Worm (Caenorhabditis elegans) whole organism, early embryonic: ENCODE data around the gene twk-46.

Source experiments
- B0310.2 ChIP-seq: sonication (generic microtip); optimal IDR thresholded peaks from 2 replicates; lab custom pipeline; 2016; ENCODE audit warnings: mild to moderate bottlenecking, missing genetic modification characterization, missing compliant biosample characterization
- F13C5.2 ChIP-seq: sonication (generic microtip); optimal IDR thresholded peaks from 2 replicates; lab custom pipeline; 2017; ENCODE audit warnings: mild to moderate bottlenecking, missing genetic modification characterization, inconsistent platforms, missing compliant biosample characterization
- aly-1 ChIP-seq: sonication (generic microtip); optimal IDR thresholded peaks from 2 replicates; lab custom pipeline; 2016; ENCODE audit warnings: missing genetic modification characterization, missing compliant biosample characterization
- ama-1 ChIP-seq: fragments of 150-350 bp; optimal IDR thresholded peaks from 2 replicates; lab custom pipeline; 2014
- ceh-13 ChIP-seq: fragments of 200-800 bp; sonication (Bioruptor generic); optimal IDR thresholded peaks from 2 replicates; lab custom pipeline; 2018; ENCODE audit warnings: mild to moderate bottlenecking, missing genetic modification characterization, missing compliant biosample characterization
- ceh-36 ChIP-seq: sonication (generic microtip); optimal IDR thresholded peaks from 2 replicates; lab custom pipeline; 2016; ENCODE audit warnings: missing genetic modification characterization, inconsistent platforms, missing compliant biosample characterization
- ets-7 ChIP-seq: sonication (generic microtip); optimal IDR thresholded peaks from 2 replicates; lab custom pipeline; 2016; ENCODE audit warnings: missing genotype, missing genetic modification characterization, missing compliant biosample characterization
- flt-1 ChIP-seq: fragments of 200-800 bp; sonication (Bioruptor generic); IDR thresholded peaks from 2 replicates; pipeline ENCODE4 v1.3.6; 2022; ENCODE audit warnings: missing genetic modification characterization, missing compliant biosample characterization
- hmbx-1 ChIP-seq: sonication (generic microtip); optimal IDR thresholded peaks from 2 replicates; lab custom pipeline; 2016; ENCODE audit warnings: mild to moderate bottlenecking, missing genetic modification characterization, missing compliant biosample characterization
- hmg-4 ChIP-seq: fragments of 200-800 bp; sonication (Bioruptor generic); optimal IDR thresholded peaks from 2 replicates; lab custom pipeline; 2018; ENCODE audit warnings: mild to moderate bottlenecking, missing genetic modification characterization, missing compliant biosample characterization
- hnd-1 ChIP-seq: sonication (generic microtip); optimal IDR thresholded peaks from 2 replicates; lab custom pipeline; 2016; ENCODE audit warnings: missing genetic modification characterization, missing compliant biosample characterization
- pes-1 ChIP-seq: fragments of 200-800 bp; sonication (Bioruptor generic); IDR thresholded peaks from 2 replicates; pipeline ENCODE4 v1.3.6; 2022; ENCODE audit warnings: missing genetic modification reagents, missing genetic modification characterization, missing compliant biosample characterization
- scrt-1 ChIP-seq: fragments of 200-800 bp; sonication (Bioruptor generic); IDR thresholded peaks from 2 replicates; pipeline ENCODE4 v1.3.6; 2022; ENCODE audit warnings: missing genetic modification characterization, missing compliant biosample characterization
- sea-1 ChIP-seq: fragments of 200-800 bp; sonication (Bioruptor generic); conservative IDR thresholded peaks from 2 replicates; pipeline ENCODE4 v1.3.6; 2022; ENCODE audit warnings: missing genetic modification characterization, missing compliant biosample characterization
- tbx-11 ChIP-seq: fragments of 200-800 bp; sonication (Bioruptor generic); IDR thresholded peaks from 2 replicates; pipeline ENCODE4 v1.3.6; 2022; ENCODE audit warnings: missing genetic modification characterization, missing compliant biosample characterization
- tbx-37 ChIP-seq: fragments of 200-800 bp; sonication (Bioruptor generic); conservative IDR thresholded peaks from 2 replicates; pipeline ENCODE4 v1.3.6; 2022; ENCODE audit warnings: missing genetic modification reagents, missing genetic modification characterization, missing compliant biosample characterization
- tra-4 ChIP-seq: sonication (generic microtip); optimal IDR thresholded peaks from 2 replicates; lab custom pipeline; 2017; ENCODE audit warnings: missing genetic modification characterization, missing compliant biosample characterization

Gene twk-46

DNA sequence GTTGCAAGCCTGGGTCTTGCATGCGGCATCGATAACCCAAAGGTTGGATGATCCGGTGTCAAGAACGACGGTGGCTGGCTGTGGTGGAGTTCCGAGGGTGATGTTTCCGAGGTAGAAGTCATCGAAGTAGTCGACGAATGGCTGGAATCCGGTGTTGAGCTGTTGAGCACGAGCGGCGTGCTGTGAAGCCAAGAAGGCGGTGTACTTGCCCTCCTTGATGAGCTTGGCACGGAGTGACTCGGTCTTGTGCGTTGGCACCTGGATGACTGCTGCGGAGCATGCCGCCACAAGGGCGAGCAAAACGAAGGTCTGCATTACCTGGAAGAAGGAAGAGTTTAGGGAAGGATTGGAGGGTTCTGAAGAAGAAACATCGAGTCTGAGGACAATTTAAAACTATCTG is 9.5 kb upstream of the twk-46 start, which contains the start of gene asp-1:
asp-1 (minus strand) TSS at position 315 of the 400 bp plus-strand sequence.
- no peak for TF ChIP-seq ama-1 (lab: Kevin White, UChicago)
- TF ChIP-seq hnd-1, result no peak
- no peak for TF ChIP-seq ets-7 (tag; lab: Kevin White, UChicago)
- no peak for TF ChIP-seq ceh-13 (GFP tag; lab: Kevin White, UChicago)
- TF ChIP-seq F13C5.2, result no peak
- no peak for TF ChIP-seq ceh-36 (tag; lab: Kevin White, UChicago)
- TF ChIP-seq tra-4 (tag; lab: Kevin White, UChicago), result no peak
- no peak for TF ChIP-seq pes-1 (GFP tag; lab: Robert Waterston, UW)
- TF ChIP-seq hmg-4 (GFP tag; lab: Kevin White, UChicago), result no peak

DNA sequence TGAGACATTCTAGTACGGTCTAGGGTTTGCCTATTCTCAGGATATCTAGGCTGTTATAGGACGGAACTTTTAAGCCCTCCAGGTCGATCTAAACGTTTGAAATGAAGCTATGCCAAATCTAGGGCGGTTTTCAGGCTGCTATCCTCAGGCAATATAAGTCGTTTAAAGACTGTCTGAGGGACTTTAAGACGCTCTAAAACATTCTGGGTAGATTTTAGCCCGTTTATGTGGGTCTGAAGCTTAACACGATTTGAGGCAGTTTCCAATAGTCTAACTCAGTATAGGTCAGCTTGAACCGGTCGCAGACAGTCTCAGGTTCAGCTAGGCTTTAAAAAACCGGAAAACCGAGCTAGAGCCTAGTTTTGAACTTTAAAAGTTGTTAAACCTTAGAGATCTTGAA is 9.1 kb upstream of the twk-46 start:
- no peak for TF ChIP-seq F13C5.2
- no peak for TF ChIP-seq hnd-1
- TF ChIP-seq ets-7 (tag; lab: Kevin White, UChicago), result no peak
- no peak for TF ChIP-seq tbx-37 (GFP tag; lab: Robert Waterston, UW)
- TF ChIP-seq tbx-11 (GFP tag; lab: Robert Waterston, UW), result no peak
- no peak for TF ChIP-seq tra-4 (tag; lab: Kevin White, UChicago)
- no peak for TF ChIP-seq aly-1 (tag; lab: Kevin White, UChicago)

DNA sequence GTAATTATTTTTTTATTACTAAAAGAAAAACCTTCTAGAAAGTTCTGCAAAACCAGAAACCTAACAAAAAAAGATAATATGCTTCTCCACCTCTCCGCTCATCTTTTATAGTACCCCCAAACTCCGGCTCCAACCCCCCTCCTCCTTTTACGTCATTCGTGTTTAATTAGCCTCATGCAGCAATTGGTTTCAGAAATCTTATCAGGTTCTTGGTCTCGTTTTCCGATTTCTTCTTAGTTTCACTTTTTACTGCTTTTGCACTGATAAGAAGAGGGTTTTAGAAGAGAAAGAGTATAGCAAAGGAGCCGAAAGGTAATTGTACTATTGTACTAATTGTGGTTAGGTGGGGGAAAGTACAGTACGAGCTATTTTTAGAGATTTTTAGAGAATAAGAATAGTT is 8.5 kb upstream of the twk-46 start:
- TF ChIP-seq ceh-13 (GFP tag; lab: Kevin White, UChicago) (no peak), tra-4 (tag; lab: Kevin White, UChicago) (no peak), sea-1 (GFP tag; lab: Robert Waterston, UW) (no peak), F13C5.2 (no peak), tbx-37 (GFP tag; lab: Robert Waterston, UW) (no peak), ama-1 (lab: Kevin White, UChicago) (no peak), B0310.2 (no peak), tbx-11 (GFP tag; lab: Robert Waterston, UW) (no peak), scrt-1 (no peak), hnd-1 (no peak), aly-1 (tag; lab: Kevin White, UChicago) (no peak), hmbx-1 (tag; lab: Kevin White, UChicago) (no peak), hmg-4 (GFP tag; lab: Kevin White, UChicago) (no peak), flt-1 (GFP tag; lab: Robert Waterston, UW) (no peak), ceh-36 (tag; lab: Kevin White, UChicago) (no peak), ets-7 (tag; lab: Kevin White, UChicago) (no peak), pes-1 (GFP tag; lab: Robert Waterston, UW) (no peak)

DNA sequence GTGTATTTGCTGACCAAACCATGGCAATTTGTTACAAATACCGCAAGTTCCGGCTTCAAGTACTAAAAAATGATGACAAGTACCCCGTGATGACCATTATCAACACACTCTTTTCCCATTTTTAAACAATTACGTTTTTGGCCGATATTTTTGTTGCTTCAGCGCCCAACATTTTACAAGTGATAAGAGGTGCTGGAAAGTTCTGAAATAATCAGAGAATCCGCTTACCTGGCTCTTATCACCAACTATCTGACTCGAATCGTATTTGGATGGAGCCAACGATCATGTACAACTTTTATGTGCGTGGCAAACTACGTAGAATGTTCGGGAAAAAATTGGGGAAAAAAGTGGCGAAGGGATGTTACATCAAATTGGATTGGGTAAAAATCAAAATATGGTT is 6.7 kb upstream of the twk-46 start:
- TF ChIP-seq ets-7 (tag; lab: Kevin White, UChicago), result no peak

DNA sequence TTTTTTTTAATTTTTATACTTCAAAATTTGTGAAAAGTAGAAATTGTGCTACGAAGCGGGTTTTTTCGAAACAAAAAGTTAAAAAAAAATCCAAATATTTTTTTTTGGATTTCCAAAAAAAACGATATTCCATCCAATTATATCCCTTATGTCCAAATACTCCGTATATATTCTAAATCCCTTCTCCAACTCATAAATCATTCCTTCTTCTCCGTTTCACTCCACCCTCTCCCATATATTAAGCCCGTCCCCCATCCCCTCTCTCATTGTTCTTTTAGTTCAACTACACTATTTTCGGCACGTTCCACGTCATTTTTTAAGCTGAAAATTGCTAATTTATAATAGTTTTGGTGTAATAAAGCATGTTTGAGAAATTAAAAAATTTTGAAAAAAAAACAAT is 2.4 kb upstream of the twk-46 start:
- no peak for TF ChIP-seq hnd-1
- no peak for TF ChIP-seq aly-1 (tag; lab: Kevin White, UChicago)
- TF ChIP-seq sea-1 (GFP tag; lab: Robert Waterston, UW), result no peak
- no peak for TF ChIP-seq ceh-36 (tag; lab: Kevin White, UChicago)
- no peak for TF ChIP-seq hmg-4 (GFP tag; lab: Kevin White, UChicago)
- TF ChIP-seq flt-1 (GFP tag; lab: Robert Waterston, UW), result no peak

DNA sequence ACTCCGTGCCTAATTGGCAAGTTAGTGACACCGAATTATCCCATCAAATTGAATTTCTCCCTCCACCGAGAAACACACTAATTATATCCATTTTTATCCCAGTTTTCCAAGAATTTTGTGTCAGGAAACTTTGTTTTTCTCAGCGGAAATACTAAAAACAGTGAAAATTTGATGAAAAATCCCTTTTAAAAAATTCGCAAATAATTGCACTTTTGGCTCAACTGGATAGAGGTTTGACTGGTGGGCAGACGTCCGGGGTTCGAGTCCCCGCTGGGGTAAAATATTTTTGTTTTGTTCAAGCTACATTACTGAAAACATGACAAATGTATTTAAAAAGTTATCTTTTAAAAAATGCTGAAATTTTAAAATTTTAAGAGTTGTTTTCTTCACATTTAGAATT is 1.9 kb upstream of the twk-46 start:
- TF ChIP-seq ets-7 (tag; lab: Kevin White, UChicago) (no peak), ceh-36 (tag; lab: Kevin White, UChicago) (no peak), F13C5.2 (no peak), hmbx-1 (tag; lab: Kevin White, UChicago) (no peak), scrt-1 (no peak), aly-1 (tag; lab: Kevin White, UChicago) (no peak)

DNA sequence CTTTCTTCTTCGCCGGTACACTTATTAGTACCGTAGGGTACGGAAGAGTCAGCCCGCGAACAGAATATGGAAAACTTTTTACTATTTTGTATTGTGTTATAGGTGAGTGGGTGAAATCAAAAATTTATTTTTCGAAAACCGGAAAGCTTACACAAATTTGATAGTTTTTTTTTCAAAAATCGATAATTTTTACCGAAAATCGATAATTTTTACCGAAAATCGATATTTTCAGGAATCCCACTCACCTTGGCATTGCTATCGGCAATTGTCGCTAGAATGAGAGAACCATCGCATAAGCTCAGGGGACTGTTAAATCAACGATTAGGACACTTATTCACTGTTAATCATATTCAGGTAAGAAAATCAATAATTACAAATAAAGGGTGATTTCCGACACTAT is 3.4 kb downstream of the twk-46 start:
- TF ChIP-seq scrt-1 (no peak), tra-4 (tag; lab: Kevin White, UChicago) (no peak), ets-7 (tag; lab: Kevin White, UChicago) (no peak), sea-1 (GFP tag; lab: Robert Waterston, UW) (no peak), B0310.2 (no peak), hmbx-1 (tag; lab: Kevin White, UChicago) (no peak), tbx-37 (GFP tag; lab: Robert Waterston, UW) (no peak), aly-1 (tag; lab: Kevin White, UChicago) (no peak), tbx-11 (GFP tag; lab: Robert Waterston, UW) (no peak), flt-1 (GFP tag; lab: Robert Waterston, UW) (no peak), ceh-13 (GFP tag; lab: Kevin White, UChicago) (no peak), hmg-4 (GFP tag; lab: Kevin White, UChicago) (no peak), ama-1 (lab: Kevin White, UChicago) (no peak), pes-1 (GFP tag; lab: Robert Waterston, UW) (no peak), ceh-36 (tag; lab: Kevin White, UChicago) (no peak), F13C5.2 (no peak), hnd-1 (no peak)

DNA sequence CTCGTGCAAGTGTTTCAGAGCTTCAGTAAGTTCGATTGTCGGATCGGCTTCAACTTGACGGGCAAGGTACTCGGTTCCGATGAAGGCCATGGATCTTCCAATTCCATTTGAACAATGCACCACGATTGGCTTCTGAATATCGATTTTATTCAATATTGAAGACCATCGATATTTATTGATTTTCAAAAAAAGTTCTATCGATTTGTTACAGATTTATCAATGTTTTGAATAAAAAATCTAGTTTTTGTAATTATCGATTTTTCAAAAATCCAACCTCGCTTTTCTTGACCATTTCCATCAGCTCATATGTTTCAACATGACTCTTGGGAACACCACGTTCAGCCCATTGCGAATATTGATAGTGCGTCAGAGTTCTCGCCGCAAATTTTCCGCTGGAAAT is 8.9 kb downstream of the twk-46 start:
- TF ChIP-seq aly-1 (tag; lab: Kevin White, UChicago) (no peak), hmg-4 (GFP tag; lab: Kevin White, UChicago) (no peak), B0310.2 (no peak), tra-4 (tag; lab: Kevin White, UChicago) (no peak), ets-7 (tag; lab: Kevin White, UChicago) (no peak), F13C5.2 (no peak)
